Fruit fly (Drosophila melanogaster): Measurements from ENCODE around the gene AnxB11.

DNA sequence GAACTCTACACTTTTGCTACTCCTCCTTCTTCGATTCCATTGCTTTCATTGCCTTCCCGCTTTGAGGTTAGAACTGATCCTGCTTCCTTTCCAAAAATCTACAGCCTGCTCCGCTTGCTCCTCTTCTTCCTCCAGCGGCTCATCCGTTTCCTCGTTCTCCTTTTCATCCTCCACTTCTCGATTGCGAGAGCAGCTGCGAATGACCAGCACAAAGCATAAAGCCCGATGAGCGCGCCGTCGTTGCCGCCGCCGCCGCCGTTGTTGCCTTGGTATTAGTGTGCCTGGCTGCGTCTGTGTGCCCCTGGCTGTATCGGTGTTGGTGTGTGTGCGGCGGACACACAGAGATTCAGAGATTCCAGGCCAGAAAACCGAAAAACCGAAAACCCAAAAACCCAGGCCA, 2.2 kb upstream of the AnxB11 start:
- TF ChIP-seq svp (GFP tag), result peak; percentile 81
- no peak for TF ChIP-seq CG6792 (GFP tag; optimal IDR thresholded peaks at IDR 0.05)
- no peak for TF ChIP-seq CG10669 (GFP tag; optimal IDR thresholded peaks at IDR 0.05)
- no peak for TF ChIP-seq Blimp-1 (GFP tag; optimal IDR thresholded peaks at IDR 0.05)
- TF ChIP-seq CG11294 (GFP tag; IDR thresholded peaks at IDR 0.05), result no peak
- TF ChIP-seq dac (GFP tag; optimal IDR thresholded peaks at IDR 0.05), result no peak
- no peak for TF ChIP-seq CG8632 (GFP tag; optimal IDR thresholded peaks at IDR 0.05)
- no peak for TF ChIP-seq CG16779 (tag; optimal IDR thresholded peaks at IDR 0.05)
- no peak for TF ChIP-seq fkh (GFP tag; optimal IDR thresholded peaks at IDR 0.05)
- TF ChIP-seq CG11902 (GFP tag; optimal IDR thresholded peaks at IDR 0.05), result no peak
- no peak for TF ChIP-seq fd85E (GFP tag; optimal IDR thresholded peaks at IDR 0.05)
- no peak for TF ChIP-seq Met (GFP tag; optimal IDR thresholded peaks at IDR 0.05)
- TF ChIP-seq CG6276 (GFP tag; optimal IDR thresholded peaks at IDR 0.05), result no peak
